Worm (Caenorhabditis elegans) whole organism, midembryonic: ENCODE data around the gene znfx-1.

Experiments
- T22C8.4 ChIP-seq: fragments of 200-800 bp; sonication (Bioruptor generic); IDR thresholded peaks from 2 replicates; pipeline ENCODE4 v1.3.6; 2022; ENCODE audit warnings: missing genetic modification characterization, missing compliant biosample characterization
- cog-1 ChIP-seq: sonication (generic microtip); optimal IDR thresholded peaks from 2 replicates; lab custom pipeline; 2016; ENCODE audit warnings: missing genetic modification characterization, missing compliant biosample characterization
- flt-1 ChIP-seq: fragments of 200-800 bp; sonication (Bioruptor generic); IDR thresholded peaks from 2 replicates; pipeline ENCODE4 v1.3.6; 2022; ENCODE audit warnings: missing genetic modification characterization, missing compliant biosample characterization
- klf-2 ChIP-seq: fragments of 200-800 bp; sonication (Bioruptor generic); conservative IDR thresholded peaks from 2 replicates; pipeline ENCODE4 v1.3.6; 2022; ENCODE audit warnings: missing genetic modification reagents, missing genetic modification characterization, missing compliant biosample characterization
- med-1 ChIP-seq: sonication (generic microtip); optimal IDR thresholded peaks from 2 replicates; lab custom pipeline; 2017; ENCODE audit warnings: missing genetic modification characterization, mild to moderate bottlenecking, missing compliant biosample characterization, antibody characterized with exemption, missing genetic modification reagents; ENCODE audit not compliant: insufficient read depth
- ref-1 ChIP-seq: fragments of 200-800 bp; sonication (Bioruptor generic); conservative IDR thresholded peaks from 2 replicates; pipeline ENCODE4 v1.3.6; 2022; ENCODE audit warnings: missing genetic modification reagents, missing genetic modification characterization, missing compliant biosample characterization
- tab-1 ChIP-seq: fragments of 200-800 bp; sonication (Bioruptor generic); IDR thresholded peaks from 2 replicates; pipeline ENCODE4 v1.3.6; 2022; ENCODE audit warnings: missing genetic modification characterization, missing compliant biosample characterization
- ztf-29 ChIP-seq: fragments of 200-800 bp; sonication (Bioruptor generic); IDR thresholded peaks from 2 replicates; pipeline ENCODE4 v1.3.6; 2022; ENCODE audit warnings: missing genetic modification reagents, missing genetic modification characterization, missing compliant biosample characterization

ce11 chrII:9213055-9213708, at the start of gene znfx-1:
- TF ChIP-seq flt-1 (GFP tag; lab: Robert Waterston, UW) (no peak), T22C8.4 (GFP tag; lab: Robert Waterston, UW) (no peak), klf-2 (GFP tag; lab: Robert Waterston, UW) (no peak), tab-1 (no peak), ref-1 (no peak), med-1 (GFP tag; lab: Kevin White, UChicago) (no peak), cog-1 (tag; lab: Kevin White, UChicago) (no peak), ztf-29 (no peak)
